Fruit fly (Drosophila melanogaster) whole organism, embryonic: Measurements from ENCODE around the gene CG2129.

Experiments used
- Atf6 ChIP-seq: fragments of 200-800 bp; sonication (Bioruptor generic); IDR thresholded peaks from 2 replicates; pipeline ENCODE4 v1.3.6; 2022; ENCODE audit warnings: missing biosample characterization, missing genetic modification characterization
- Bgb ChIP-seq: fragments of 200-800 bp; sonication (Bioruptor generic); IDR thresholded peaks from 2 replicates; pipeline ENCODE4 v1.3.6; 2022; ENCODE audit warnings: missing biosample characterization, missing genetic modification characterization; ENCODE audit not compliant: partially characterized antibody
- CG10267 ChIP-seq: fragments of 200-800 bp; sonication (Bioruptor generic); optimal IDR thresholded peaks from 2 replicates; lab custom pipeline; 2018; ENCODE audit warnings: missing biosample characterization, mild to moderate bottlenecking, missing genetic modification characterization, moderate library complexity
- CG10654 ChIP-seq: fragments of 200-800 bp; sonication (Bioruptor generic); optimal IDR thresholded peaks from 2 replicates; lab custom pipeline; 2016; ENCODE audit warnings: missing biosample characterization, missing genetic modification characterization
- CG11247 ChIP-seq: fragments of 200-800 bp; sonication (Bioruptor generic); IDR thresholded peaks from 2 replicates; pipeline ENCODE4 v1.3.6; 2022; ENCODE audit warnings: missing biosample characterization, missing genetic modification characterization
- CG12071 ChIP-seq: fragments of 200-800 bp; sonication (Bioruptor generic); optimal IDR thresholded peaks from 3 replicates; lab custom pipeline; 2018; ENCODE audit warnings: missing biosample characterization, mild to moderate bottlenecking, missing genetic modification characterization
- CG12659 ChIP-seq: fragments of 200-800 bp; sonication (Bioruptor generic); optimal IDR thresholded peaks from 3 replicates; lab custom pipeline; 2017; ENCODE audit warnings: mild to moderate bottlenecking, missing biosample characterization, missing genetic modification reagents, missing genetic modification characterization
- CG15514 ChIP-seq: fragments of 200-800 bp; sonication (Bioruptor generic); optimal IDR thresholded peaks from 3 replicates; lab custom pipeline; 2017; ENCODE audit warnings: missing biosample characterization, missing genetic modification characterization, mild to moderate bottlenecking, moderate library complexity, missing genetic modification reagents
- CG16779 ChIP-seq: fragments of 200-800 bp; sonication (Bioruptor generic); IDR thresholded peaks from 2 replicates; pipeline ENCODE4 v1.3.6; 2022; ENCODE audit warnings: missing biosample characterization, missing genetic modification characterization
- CG2678 ChIP-seq: fragments of 200-800 bp; sonication (Bioruptor generic); optimal IDR thresholded peaks from 3 replicates; lab custom pipeline; 2019; ENCODE audit warnings: missing biosample characterization, mild to moderate bottlenecking, missing genetic modification characterization, moderate library complexity
- CG2712 ChIP-seq: fragments of 200-800 bp; optimal IDR thresholded peaks from 3 replicates; lab custom pipeline; 2019; ENCODE audit warnings: missing biosample characterization, mild to moderate bottlenecking, missing genetic modification characterization, moderate library complexity
- CG31388 ChIP-seq: fragments of 200-800 bp; sonication (Bioruptor generic); optimal IDR thresholded peaks from 2 replicates; lab custom pipeline; 2016; ENCODE audit warnings: missing biosample characterization, missing genetic modification characterization
- CG32772 ChIP-seq: fragments of 200-800 bp; sonication (Bioruptor generic); IDR thresholded peaks from 2 replicates; pipeline ENCODE4 v1.3.6; 2022; ENCODE audit warnings: missing biosample characterization, missing genetic modification characterization
- CG3726 ChIP-seq: fragments of 200-800 bp; sonication (Bioruptor generic); IDR thresholded peaks from 3 replicates; pipeline ENCODE4, ENCODE4 v1.3.6; 2022; ENCODE audit warnings: missing biosample characterization, missing genetic modification characterization
- CG4360 ChIP-seq: fragments of 200-800 bp; sonication (Bioruptor generic); IDR thresholded peaks from 2 replicates; pipeline ENCODE4 v1.3.6; 2022; ENCODE audit warnings: missing biosample characterization, missing genetic modification characterization
- CG5180 ChIP-seq: fragments of 200-800 bp; sonication (Bioruptor generic); optimal IDR thresholded peaks from 3 replicates; lab custom pipeline; 2017; ENCODE audit warnings: missing biosample characterization, missing genetic modification characterization, mild to moderate bottlenecking, moderate library complexity, missing genetic modification reagents
- CG8388 ChIP-seq: fragments of 200-800 bp; sonication (Bioruptor generic); optimal IDR thresholded peaks from 2 replicates; lab custom pipeline; 2019; ENCODE audit warnings: missing biosample characterization, mild to moderate bottlenecking, missing genetic modification characterization, moderate library complexity
- CG8765 ChIP-seq: fragments of 200-800 bp; sonication (Bioruptor generic); IDR thresholded peaks from 2 replicates; pipeline ENCODE4 v1.3.6; 2022; ENCODE audit warnings: missing biosample characterization, missing genetic modification characterization
- CG8944 ChIP-seq: fragments of 200-800 bp; sonication (Bioruptor generic); optimal IDR thresholded peaks from 3 replicates; lab custom pipeline; 2016; ENCODE audit warnings: missing biosample characterization, missing genetic modification characterization
- CG9797 ChIP-seq: fragments of 200-800 bp; sonication (Bioruptor generic); optimal IDR thresholded peaks from 3 replicates; lab custom pipeline; 2018; ENCODE audit warnings: missing biosample characterization, mild to moderate bottlenecking, missing genetic modification characterization
- CHES-1-like ChIP-seq: fragments of 200-800 bp; sonication (Bioruptor generic); optimal IDR thresholded peaks from 2 replicates; lab custom pipeline; 2016; ENCODE audit warnings: missing biosample characterization, missing genetic modification characterization
- Dip3 ChIP-seq: fragments of 200-800 bp; sonication (Bioruptor generic); optimal IDR thresholded peaks from 3 replicates; lab custom pipeline; 2016; ENCODE audit warnings: missing biosample characterization, missing genetic modification characterization
- Drgx ChIP-seq: fragments of 200-800 bp; sonication (Bioruptor generic); IDR thresholded peaks from 2 replicates; pipeline ENCODE4 v1.3.6; 2022; ENCODE audit warnings: missing biosample characterization, missing genetic modification characterization
- Gug ChIP-seq: fragments of 200-800 bp; sonication (Bioruptor generic); IDR thresholded peaks from 4 replicates; pipeline ENCODE4 v1.3.6; 2022; ENCODE audit warnings: missing biosample characterization, missing genetic modification characterization
- H2.0 ChIP-seq: fragments of 200-800 bp; sonication (Bioruptor generic); IDR thresholded peaks from 2 replicates; pipeline ENCODE4 v1.3.6; 2022; ENCODE audit warnings: missing biosample characterization, missing genetic modification characterization
- Hr51 ChIP-seq, 2 experiments: fragments of 200-800 bp; sonication (Bioruptor generic); optimal IDR thresholded peaks; 2 replicates in 1 of 2; 3 replicates in 1 of 2; lab custom pipeline; 2016 to 2018; ENCODE audit warnings: missing biosample characterization in 2 of 2, missing genetic modification characterization in 2 of 2, mild to moderate bottlenecking in 1 of 2, moderate library complexity in 1 of 2
- Mad ChIP-seq: fragments of 200-800 bp; sonication (Bioruptor generic); optimal IDR thresholded peaks from 2 replicates; lab custom pipeline; 2016; ENCODE audit warnings: missing biosample characterization, missing genetic modification characterization
- Vsx1 ChIP-seq: fragments of 200-800 bp; sonication (Bioruptor generic); optimal IDR thresholded peaks from 2 replicates; lab custom pipeline; 2017; ENCODE audit warnings: missing biosample characterization, mild to moderate bottlenecking, missing genetic modification characterization, missing genetic modification reagents
- bcd ChIP-seq: fragments of 200-800 bp; sonication (Bioruptor generic); optimal IDR thresholded peaks from 2 replicates; lab custom pipeline; 2017; ENCODE audit warnings: missing biosample characterization, mild to moderate bottlenecking, missing genetic modification characterization
- br ChIP-seq: fragments of >200 bp; optimal IDR thresholded peaks from 2 replicates; lab custom pipeline; 2017
- btn ChIP-seq: fragments of 200-800 bp; sonication (Bioruptor generic); optimal IDR thresholded peaks from 2 replicates; lab custom pipeline; 2016; ENCODE audit warnings: missing biosample characterization, missing genetic modification characterization
- cato ChIP-seq: fragments of 200-800 bp; sonication (Bioruptor generic); optimal IDR thresholded peaks from 2 replicates; lab custom pipeline; 2016; ENCODE audit warnings: missing biosample characterization, missing genetic modification characterization, borderline replicate concordance
- crc ChIP-seq: fragments of 200-800 bp; sonication (Bioruptor generic); optimal IDR thresholded peaks from 2 replicates; lab custom pipeline; 2016; ENCODE audit warnings: missing biosample characterization, missing genetic modification characterization
- dmrt99B ChIP-seq: fragments of 200-800 bp; sonication (Bioruptor generic); optimal IDR thresholded peaks from 2 replicates; lab custom pipeline; 2018; ENCODE audit warnings: missing biosample characterization, mild to moderate bottlenecking, missing genetic modification characterization, moderate library complexity
- dpn ChIP-seq, 2 experiments: fragments of 200-800 bp; sonication (Bioruptor generic); optimal IDR thresholded peaks; 3 replicates each; lab custom pipeline; 2016; ENCODE audit warnings: missing biosample characterization in 2 of 2, missing genetic modification characterization in 2 of 2
- emc ChIP-seq: fragments of 200-800 bp; sonication (Bioruptor generic); optimal IDR thresholded peaks from 2 replicates; lab custom pipeline; 2016; ENCODE audit warnings: missing biosample characterization, missing genetic modification characterization
- eve ChIP-seq, 2 experiments: fragments of >200 bp; optimal IDR thresholded peaks; 2 replicates each; lab custom pipeline; 2017; ENCODE audit warnings: missing biosample characterization in 2 of 2, missing genetic modification characterization in 2 of 2
- gcm ChIP-seq: fragments of 200-800 bp; sonication (Bioruptor generic); optimal IDR thresholded peaks from 2 replicates; lab custom pipeline; 2019; ENCODE audit warnings: missing biosample characterization, mild to moderate bottlenecking, missing genetic modification characterization, moderate library complexity
- gsb ChIP-seq: fragments of 200-800 bp; sonication (Bioruptor generic); IDR thresholded peaks from 2 replicates; pipeline ENCODE4 v1.3.6; 2022; ENCODE audit warnings: missing biosample characterization, missing genetic modification characterization
- gsb-n ChIP-seq: fragments of 200-800 bp; sonication (Bioruptor generic); optimal IDR thresholded peaks from 3 replicates; lab custom pipeline; 2018; ENCODE audit warnings: missing biosample characterization, mild to moderate bottlenecking, missing genetic modification characterization
- klu ChIP-seq: fragments of 200-800 bp; sonication (Bioruptor generic); IDR thresholded peaks from 2 replicates; pipeline ENCODE4 v1.3.6; 2022; ENCODE audit warnings: missing biosample characterization, missing genetic modification characterization
- lilli ChIP-seq: fragments of 200-800 bp; sonication (Bioruptor generic); optimal IDR thresholded peaks from 3 replicates; lab custom pipeline; 2016; ENCODE audit warnings: missing biosample characterization, missing genetic modification characterization
- lola ChIP-seq, 3 experiments: fragments of >200 bp in 2 of 3; fragments of 200-800 bp in 1 of 3; sonication (Bioruptor generic) in 1 of 3; optimal IDR thresholded peaks; 2 replicates each; lab custom pipeline; 2017 to 2019; ENCODE audit warnings: missing biosample characterization in 3 of 3, missing genetic modification characterization in 3 of 3, mild to moderate bottlenecking in 1 of 3, moderate library complexity in 1 of 3
- row ChIP-seq: fragments of 200-800 bp; sonication (Bioruptor generic); IDR thresholded peaks from 3 replicates; pipeline ENCODE4 v1.3.6; 2022; ENCODE audit warnings: missing biosample characterization, missing genetic modification characterization
- tll ChIP-seq, 2 experiments: fragments of 200-800 bp in 1 of 2; fragments of >200 bp in 1 of 2; sonication (Bioruptor generic) in 1 of 2; optimal IDR thresholded peaks; 2 replicates each; lab custom pipeline; 2017 to 2019; ENCODE audit warnings: missing biosample characterization in 2 of 2, missing genetic modification characterization in 2 of 2, mild to moderate bottlenecking in 1 of 2, moderate library complexity in 1 of 2
- twi ChIP-seq: fragments of 200-800 bp; optimal IDR thresholded peaks from 2 replicates; lab custom pipeline; 2019; ENCODE audit warnings: missing biosample characterization, mild to moderate bottlenecking, missing genetic modification characterization, moderate library complexity
- unc-4 ChIP-seq: fragments of 200-800 bp; sonication (Bioruptor generic); IDR thresholded peaks from 2 replicates; pipeline ENCODE4 v1.3.6; 2022; ENCODE audit warnings: missing biosample characterization, missing genetic modification characterization; ENCODE audit not compliant: partially characterized antibody
- vvl ChIP-seq: fragments of 200-800 bp; sonication (Bioruptor generic); IDR thresholded peaks from 2 replicates; pipeline ENCODE4 v1.3.6; 2022; ENCODE audit warnings: missing biosample characterization, missing genetic modification characterization

Gene CG2129

DNA sequence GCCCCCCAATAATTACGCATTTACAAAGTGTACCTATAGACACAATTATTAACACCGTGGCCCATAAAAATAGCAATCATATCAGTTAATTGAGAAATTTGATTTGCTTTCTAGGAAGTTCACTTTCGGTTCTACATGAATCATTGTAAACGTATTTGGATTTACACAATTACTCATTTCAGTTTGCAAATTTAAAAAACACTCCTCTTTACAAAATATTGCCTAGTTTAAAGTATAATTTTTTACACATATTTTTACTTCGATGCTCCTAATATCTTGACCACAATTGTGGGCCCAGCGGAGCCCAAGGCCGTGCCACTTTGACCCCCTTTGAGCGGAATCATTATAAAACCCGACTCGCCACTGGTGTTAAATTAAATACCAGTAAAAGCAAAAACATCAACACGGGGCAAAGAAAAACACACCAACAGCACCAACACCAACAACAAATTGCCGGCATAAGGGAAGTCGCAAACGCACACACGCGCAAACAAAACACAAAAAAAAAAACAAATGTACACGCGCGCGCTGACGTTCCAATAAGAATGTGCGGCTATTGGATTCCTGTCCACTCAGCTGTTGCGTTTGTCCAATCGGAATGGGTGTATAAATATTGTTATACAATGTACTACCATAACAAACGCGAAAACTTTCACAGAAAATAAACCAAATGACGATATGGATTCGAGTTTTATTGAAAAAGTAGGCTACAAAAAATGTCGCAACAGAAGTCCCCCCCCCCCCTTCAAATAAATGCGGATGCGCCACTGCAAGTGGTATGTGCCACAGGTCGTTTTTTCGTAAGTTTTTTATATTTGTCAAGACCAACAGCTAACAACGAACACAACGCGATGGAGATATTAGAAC is 30.9 kb upstream of the CG2129 start (continued):
- TF ChIP-seq emc: peak; percentile 31
- peak; percentile 10 for TF ChIP-seq twi (tag; lab: Kevin White, UChicago)
- TF ChIP-seq gsb-n (tag; lab: Kevin White, UChicago): no peak
- TF ChIP-seq unc-4 (GFP tag; lab: Robert Waterston, UW): no peak
- TF ChIP-seq Mad: no peak
- TF ChIP-seq CG8388 (GFP tag; lab: Kevin White, UChicago): peak; percentile 43
- peak; percentile 74 for TF ChIP-seq dmrt99B (tag; lab: Kevin White, UChicago)
- TF ChIP-seq gsb (GFP tag; lab: Robert Waterston, UW): 0 out of 2 replicates have a peak, but pooled peaks have one; percentile 33
- 0 out of 2 replicates have a peak, but pooled peaks have one; percentile 32 for TF ChIP-seq CG11247 (GFP tag; lab: Robert Waterston, UW)
- peak; percentile 42 for TF ChIP-seq CG10654 (GFP tag; lab: Kevin White, UChicago)
- 0 out of 3 replicates have a peak, but pooled peaks have one; percentile 59 for TF ChIP-seq CG3726 (GFP tag; lab: Robert Waterston, UW)
- peak; percentile 13 for TF ChIP-seq CG31388 (GFP tag; lab: Kevin White, UChicago)
- TF ChIP-seq Vsx1: no peak
- peak; percentile 43; the same call in 1 of the 2 replicates for TF ChIP-seq vvl (GFP tag; lab: Robert Waterston, UW)
- TF ChIP-seq CG8944: peak; percentile 14
- peak; percentile 47 for TF ChIP-seq Dip3
- no peak for TF ChIP-seq Gug (GFP tag; lab: Robert Waterston, UW)
- no peak for TF ChIP-seq CG8765
- peak; percentile 56 for TF ChIP-seq CG2712
- TF ChIP-seq br (lab: Kevin White, UChicago): no peak
- peak; percentile 46 for TF ChIP-seq lilli
- TF ChIP-seq CHES-1-like (GFP tag; lab: Kevin White, UChicago): peak; percentile 31
- TF ChIP-seq lola (GFP tag; optimal IDR thresholded peaks at IDR 0.05; lab: Kevin White, UChicago): peak in 1 of 3 experiments; percentile 18
- TF ChIP-seq dpn (GFP tag; optimal IDR thresholded peaks at IDR 0.05; lab: Kevin White, UChicago): peak in 1 of 2 experiments; percentile 38
- peak; percentile 9; the same call in 1 of the 2 replicates for TF ChIP-seq Drgx (GFP tag; lab: Robert Waterston, UW)
- TF ChIP-seq klu: no peak
- TF ChIP-seq bcd (GFP tag; lab: Kevin White, UChicago): peak; percentile 38
- TF ChIP-seq Atf6 (GFP tag; lab: Robert Waterston, UW): peak; percentile 70
- peak; percentile 55 for TF ChIP-seq CG12071 (GFP tag; lab: Kevin White, UChicago)
- TF ChIP-seq eve (GFP tag; optimal IDR thresholded peaks at IDR 0.05; lab: Kevin White, UChicago): no peak
- peak; percentile 11; the same call in 1 of the 2 replicates for TF ChIP-seq H2.0 (GFP tag; lab: Robert Waterston, UW)
- peak; percentile 38 for TF ChIP-seq CG12659 (GFP tag; lab: Kevin White, UChicago)
- TF ChIP-seq CG9797 (GFP tag; lab: Kevin White, UChicago): no peak
- peak; percentile 15 to 77 for TF ChIP-seq Hr51 (GFP tag; optimal IDR thresholded peaks at IDR 0.05; lab: Kevin White, UChicago)
- TF ChIP-seq gcm: peak; percentile 26
- TF ChIP-seq CG2678 (tag; lab: Kevin White, UChicago): peak; percentile 80
- no peak for TF ChIP-seq cato (GFP tag; lab: Kevin White, UChicago)
- TF ChIP-seq tll (GFP tag; optimal IDR thresholded peaks at IDR 0.05; lab: Kevin White, UChicago): no peak
- peak; percentile 76 for TF ChIP-seq row (GFP tag; lab: Robert Waterston, UW)
- peak; percentile 39 for TF ChIP-seq CG10267 (tag; lab: Kevin White, UChicago)
- TF ChIP-seq btn: peak; percentile 9
- TF ChIP-seq Bgb (GFP tag; lab: Robert Waterston, UW): no peak
- TF ChIP-seq CG15514: peak; percentile 41
- peak; percentile 35 for TF ChIP-seq CG5180 (GFP tag; lab: Kevin White, UChicago)
- no peak for TF ChIP-seq CG16779
- peak; percentile 31; the same call in 1 of the 2 replicates for TF ChIP-seq CG4360 (GFP tag; lab: Robert Waterston, UW)
- TF ChIP-seq CG32772 (GFP tag; lab: Robert Waterston, UW): no peak
- no peak for TF ChIP-seq crc (GFP tag; lab: Kevin White, UChicago)
